Fruit fly (Drosophila melanogaster) whole organism, embryonic: ENCODE data around the gene Fancl.

Experiments used
- Antp ChIP-seq: fragments of 200-800 bp; sonication (Bioruptor generic); optimal IDR thresholded peaks from 3 replicates; lab custom pipeline; 2016; ENCODE audit warnings: missing biosample characterization, missing genetic modification characterization
- Atf3 ChIP-seq: fragments of 200-800 bp; sonication (Bioruptor generic); optimal IDR thresholded peaks from 3 replicates; lab custom pipeline; 2016; ENCODE audit warnings: missing biosample characterization, missing genetic modification characterization
- BEAF-32 ChIP-seq: fragments of 200-800 bp; sonication (Bioruptor generic); optimal IDR thresholded peaks from 3 replicates; lab custom pipeline; 2017; ENCODE audit warnings: missing biosample characterization, missing genetic modification characterization, mild to moderate bottlenecking, moderate library complexity, missing genetic modification reagents
- Bgb ChIP-seq: fragments of 200-800 bp; sonication (Bioruptor generic); IDR thresholded peaks from 2 replicates; pipeline ENCODE4 v1.3.6; 2022; ENCODE audit warnings: missing biosample characterization, missing genetic modification characterization; ENCODE audit not compliant: partially characterized antibody
- CG10321 ChIP-seq: fragments of 200-800 bp; sonication (Bioruptor generic); IDR thresholded peaks from 2 replicates; pipeline ENCODE4 v1.3.6; 2022; ENCODE audit warnings: missing biosample characterization, missing genetic modification characterization
- CG10543 ChIP-seq: fragments of 200-800 bp; sonication (Bioruptor generic); optimal IDR thresholded peaks from 3 replicates; lab custom pipeline; 2017; ENCODE audit warnings: missing biosample characterization, mild to moderate bottlenecking, missing genetic modification characterization, moderate library complexity
- CG12104 ChIP-seq: fragments of 200-800 bp; sonication (Bioruptor generic); optimal IDR thresholded peaks from 3 replicates; lab custom pipeline; 2016; ENCODE audit warnings: missing biosample characterization, missing genetic modification characterization
- CG12659 ChIP-seq: fragments of 200-800 bp; sonication (Bioruptor generic); optimal IDR thresholded peaks from 3 replicates; lab custom pipeline; 2017; ENCODE audit warnings: mild to moderate bottlenecking, missing biosample characterization, missing genetic modification reagents, missing genetic modification characterization
- CG12744 ChIP-seq: fragments of 200-800 bp; sonication (Bioruptor generic); optimal IDR thresholded peaks from 2 replicates; lab custom pipeline; 2016; ENCODE audit warnings: missing biosample characterization, missing genetic modification characterization
- CG13287 ChIP-seq: fragments of 200-800 bp; sonication (Bioruptor generic); IDR thresholded peaks from 2 replicates; pipeline ENCODE4 v1.3.6; 2022; ENCODE audit warnings: missing biosample characterization, missing genetic modification characterization; ENCODE audit not compliant: partially characterized antibody
- CG14050 ChIP-seq: fragments of 200-800 bp; sonication (Bioruptor generic); IDR thresholded peaks from 3 replicates; pipeline ENCODE4 v1.3.6; 2022; ENCODE audit warnings: missing biosample characterization, missing genetic modification characterization
- CG14441 ChIP-seq: fragments of 200-800 bp; sonication (Bioruptor generic); IDR thresholded peaks from 2 replicates; pipeline ENCODE4 v1.3.6; 2022; ENCODE audit warnings: missing biosample characterization, missing genetic modification characterization
- CG1647 ChIP-seq: fragments of 200-800 bp; sonication (Bioruptor generic); optimal IDR thresholded peaks from 3 replicates; lab custom pipeline; 2016; ENCODE audit warnings: missing biosample characterization, missing genetic modification characterization
- CG17612 ChIP-seq: fragments of 200-800 bp; sonication (Bioruptor generic); IDR thresholded peaks from 2 replicates; pipeline ENCODE4 v1.3.6; 2022; ENCODE audit warnings: missing biosample characterization, missing genetic modification characterization
- CG31388 ChIP-seq: fragments of 200-800 bp; sonication (Bioruptor generic); optimal IDR thresholded peaks from 2 replicates; lab custom pipeline; 2016; ENCODE audit warnings: missing biosample characterization, missing genetic modification characterization
- CG3726 ChIP-seq: fragments of 200-800 bp; sonication (Bioruptor generic); IDR thresholded peaks from 3 replicates; pipeline ENCODE4, ENCODE4 v1.3.6; 2022; ENCODE audit warnings: missing biosample characterization, missing genetic modification characterization
- CG4854 ChIP-seq: fragments of 200-800 bp; sonication (Bioruptor generic); optimal IDR thresholded peaks from 2 replicates; lab custom pipeline; 2016; ENCODE audit warnings: missing biosample characterization, missing genetic modification characterization, inconsistent platforms
- CG5180 ChIP-seq: fragments of 200-800 bp; sonication (Bioruptor generic); optimal IDR thresholded peaks from 3 replicates; lab custom pipeline; 2017; ENCODE audit warnings: missing biosample characterization, missing genetic modification characterization, mild to moderate bottlenecking, moderate library complexity, missing genetic modification reagents
- CoRest ChIP-seq: fragments of 200-800 bp; sonication (Bioruptor generic); optimal IDR thresholded peaks from 3 replicates; lab custom pipeline; 2018; ENCODE audit warnings: missing biosample characterization, mild to moderate bottlenecking, missing genetic modification characterization, moderate library complexity
- Deaf1 ChIP-seq: fragments of 200-800 bp; optimal IDR thresholded peaks from 3 replicates; lab custom pipeline; 2019; ENCODE audit warnings: missing biosample characterization, mild to moderate bottlenecking, missing genetic modification characterization, moderate library complexity
- Dip3 ChIP-seq: fragments of 200-800 bp; sonication (Bioruptor generic); optimal IDR thresholded peaks from 3 replicates; lab custom pipeline; 2016; ENCODE audit warnings: missing biosample characterization, missing genetic modification characterization
- Dref ChIP-seq: fragments of 200-800 bp; sonication (Bioruptor generic); IDR thresholded peaks from 2 replicates; pipeline ENCODE4 v1.3.6; 2022; ENCODE audit warnings: missing biosample characterization, missing genetic modification characterization
- Hand ChIP-seq: fragments of 200-800 bp; sonication (Bioruptor generic); optimal IDR thresholded peaks from 2 replicates; lab custom pipeline; 2017; ENCODE audit warnings: mild to moderate bottlenecking, missing biosample characterization, missing genetic modification reagents, missing genetic modification characterization
- Hr39 ChIP-seq: fragments of >200 bp; optimal IDR thresholded peaks from 2 replicates; lab custom pipeline; 2017
- Spps ChIP-seq: fragments of 200-800 bp; sonication (Bioruptor generic); optimal IDR thresholded peaks from 2 replicates; lab custom pipeline; 2018; ENCODE audit warnings: missing biosample characterization, mild to moderate bottlenecking, missing genetic modification characterization
- Vsx1 ChIP-seq: fragments of 200-800 bp; sonication (Bioruptor generic); optimal IDR thresholded peaks from 2 replicates; lab custom pipeline; 2017; ENCODE audit warnings: missing biosample characterization, mild to moderate bottlenecking, missing genetic modification characterization, missing genetic modification reagents
- cad ChIP-seq: fragments of >200 bp; optimal IDR thresholded peaks from 2 replicates; lab custom pipeline; 2017; ENCODE audit warnings: missing biosample characterization, missing genetic modification characterization
- dmrt99B ChIP-seq: fragments of 200-800 bp; sonication (Bioruptor generic); optimal IDR thresholded peaks from 2 replicates; lab custom pipeline; 2018; ENCODE audit warnings: missing biosample characterization, mild to moderate bottlenecking, missing genetic modification characterization, moderate library complexity
- emc ChIP-seq: fragments of 200-800 bp; sonication (Bioruptor generic); optimal IDR thresholded peaks from 2 replicates; lab custom pipeline; 2016; ENCODE audit warnings: missing biosample characterization, missing genetic modification characterization
- fd3F ChIP-seq: fragments of 200-800 bp; sonication (Bioruptor generic); optimal IDR thresholded peaks from 2 replicates; lab custom pipeline; 2018; ENCODE audit warnings: missing biosample characterization, mild to moderate bottlenecking, missing genetic modification characterization, moderate library complexity
- fd64A ChIP-seq: fragments of 200-800 bp; sonication (Bioruptor generic); optimal IDR thresholded peaks from 3 replicates; lab custom pipeline; 2018; ENCODE audit warnings: missing biosample characterization, mild to moderate bottlenecking, missing genetic modification characterization
- grn ChIP-seq: fragments of 200-800 bp; sonication (Bioruptor generic); optimal IDR thresholded peaks from 3 replicates; lab custom pipeline; 2017; ENCODE audit warnings: missing biosample characterization, missing genetic modification characterization
- insv ChIP-seq, 2 experiments: fragments of 200-800 bp; sonication (Bioruptor generic); optimal IDR thresholded peaks; 3 replicates each; lab custom pipeline; 2016 to 2018; ENCODE audit warnings: missing biosample characterization in 2 of 2, missing genetic modification characterization in 2 of 2
- jing ChIP-seq: fragments of 200-800 bp; sonication (Bioruptor generic); optimal IDR thresholded peaks from 2 replicates; lab custom pipeline; 2018; ENCODE audit warnings: missing biosample characterization, mild to moderate bottlenecking, missing genetic modification characterization
- lilli ChIP-seq: fragments of 200-800 bp; sonication (Bioruptor generic); optimal IDR thresholded peaks from 3 replicates; lab custom pipeline; 2016; ENCODE audit warnings: missing biosample characterization, missing genetic modification characterization
- lov ChIP-seq, 2 experiments: fragments of 200-800 bp in 1 of 2; fragments of >200 bp in 1 of 2; sonication (Bioruptor generic) in 1 of 2; IDR thresholded peaks in 1 of 2; optimal IDR thresholded peaks in 1 of 2; 2 replicates in 1 of 2; 3 replicates in 1 of 2; pipeline versions ENCODE4 v1.3.6 to Lab custom; 2017 to 2022; ENCODE audit warnings: missing biosample characterization in 1 of 2, missing genetic modification characterization in 1 of 2
- nerfin-1 ChIP-seq: fragments of 200-800 bp; sonication (Bioruptor generic); optimal IDR thresholded peaks from 3 replicates; lab custom pipeline; 2019; ENCODE audit warnings: missing biosample characterization, mild to moderate bottlenecking, missing genetic modification characterization, moderate library complexity
- odd ChIP-seq: fragments of 200-800 bp; sonication (Bioruptor generic); optimal IDR thresholded peaks from 2 replicates; lab custom pipeline; 2017; ENCODE audit warnings: missing biosample characterization, mild to moderate bottlenecking, missing genetic modification characterization
- schlank ChIP-seq: fragments of 200-800 bp; sonication (Bioruptor generic); optimal IDR thresholded peaks from 2 replicates; lab custom pipeline; 2018; ENCODE audit warnings: missing biosample characterization, mild to moderate bottlenecking, missing genetic modification characterization
- scrt ChIP-seq: fragments of 200-800 bp; sonication (Bioruptor generic); optimal IDR thresholded peaks from 2 replicates; lab custom pipeline; 2018; ENCODE audit warnings: missing biosample characterization, mild to moderate bottlenecking, missing genetic modification characterization, moderate library complexity
- stc ChIP-seq: fragments of 200-800 bp; sonication (Bioruptor generic); IDR thresholded peaks from 2 replicates; pipeline ENCODE4 v1.3.6; 2022; ENCODE audit warnings: missing biosample characterization, missing genetic modification characterization
- sug ChIP-seq: fragments of 200-800 bp; optimal IDR thresholded peaks from 2 replicates; lab custom pipeline; 2019; ENCODE audit warnings: missing biosample characterization, mild to moderate bottlenecking, missing genetic modification characterization, moderate library complexity
- trh ChIP-seq: fragments of 200-800 bp; sonication (Bioruptor generic); optimal IDR thresholded peaks from 2 replicates; lab custom pipeline; 2016; ENCODE audit warnings: missing biosample characterization, missing genetic modification characterization
- ttk ChIP-seq: fragments of 200-800 bp; sonication (Bioruptor generic); IDR thresholded peaks from 2 replicates; pipeline ENCODE4 v2.1.2; 2022; ENCODE audit warnings: missing biosample characterization, missing genetic modification characterization
- unc-4 ChIP-seq: fragments of 200-800 bp; sonication (Bioruptor generic); IDR thresholded peaks from 2 replicates; pipeline ENCODE4 v1.3.6; 2022; ENCODE audit warnings: missing biosample characterization, missing genetic modification characterization; ENCODE audit not compliant: partially characterized antibody
- vnd ChIP-seq: fragments of 200-800 bp; sonication (Bioruptor generic); IDR thresholded peaks from 3 replicates; pipeline ENCODE4 v1.3.6; 2022; ENCODE audit warnings: missing biosample characterization, missing genetic modification characterization; ENCODE audit not compliant: partially characterized antibody
- wek ChIP-seq: fragments of 200-800 bp; sonication (Bioruptor generic); optimal IDR thresholded peaks from 3 replicates; lab custom pipeline; 2018; ENCODE audit warnings: missing biosample characterization, mild to moderate bottlenecking, missing genetic modification characterization, moderate library complexity
- zen2 ChIP-seq: fragments of 200-800 bp; sonication (Bioruptor generic); IDR thresholded peaks from 3 replicates; pipeline ENCODE4 v1.3.6; 2022; ENCODE audit warnings: missing biosample characterization, missing genetic modification characterization; ENCODE audit not compliant: partially characterized antibody

The Fancl gene

DNA sequence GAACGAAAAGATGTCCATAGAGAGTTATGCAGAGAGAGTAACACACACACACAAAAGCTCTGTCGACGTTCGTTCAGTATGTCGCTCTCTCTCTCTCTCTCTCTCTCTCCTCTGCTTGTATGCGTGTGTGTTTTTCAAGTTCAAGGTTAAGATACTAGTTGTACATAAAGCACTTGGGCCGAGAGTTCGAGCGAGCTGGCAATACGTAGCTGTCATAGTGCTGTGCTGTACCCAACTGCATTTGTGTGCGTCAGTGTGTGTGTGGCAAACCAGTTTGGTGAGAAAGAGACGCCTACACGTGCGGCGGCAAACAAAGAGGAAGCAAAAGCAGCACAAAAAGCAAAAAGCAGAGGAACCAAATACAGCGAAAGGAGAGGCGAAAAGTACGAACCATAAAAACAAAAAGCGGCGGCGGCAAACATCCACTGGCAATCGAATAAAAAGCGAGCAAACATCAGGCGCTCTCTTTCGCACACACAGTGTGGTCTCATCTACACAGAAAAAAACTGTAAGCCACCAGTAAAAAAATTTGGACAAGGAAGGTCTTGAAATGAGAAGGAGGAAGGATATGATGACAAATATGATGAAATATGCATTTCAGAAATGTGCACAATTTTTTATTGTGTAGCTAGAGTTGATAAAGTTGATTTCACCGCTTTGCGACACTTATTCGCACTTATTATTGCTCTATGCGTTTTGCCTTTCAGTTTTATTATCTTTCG lies 34.7 kb upstream of the Fancl start (continued):
- TF ChIP-seq zen2 (GFP tag; lab: Robert Waterston, UW), result 0 out of 3 replicates have a peak, but pooled peaks have one; percentile 11
- TF ChIP-seq CG31388, result no peak
- TF ChIP-seq dmrt99B (tag; lab: Kevin White, UChicago), result peak; percentile 68
- TF ChIP-seq CG17612 (GFP tag; lab: Robert Waterston, UW), result 0 out of 2 replicates have a peak, but pooled peaks have one; percentile 32
- TF ChIP-seq lilli (GFP tag; lab: Kevin White, UChicago), result peak; percentile 77
- TF ChIP-seq CG14050 (GFP tag; lab: Robert Waterston, UW), result peak; percentile 39; the same call in 2 of the 3 replicates
- TF ChIP-seq lov (optimal IDR thresholded peaks at IDR 0.05; lab: Kevin White, UChicago), result no peak
- TF ChIP-seq lov (GFP tag; IDR thresholded peaks at IDR 0.05; lab: Robert Waterston, UW), result no peak
- TF ChIP-seq fd64A (GFP tag; lab: Kevin White, UChicago), result no peak
- peak; percentile 46 for TF ChIP-seq sug (tag; lab: Kevin White, UChicago)
- peak; percentile 66 for TF ChIP-seq CoRest (tag; lab: Kevin White, UChicago)
- no peak for TF ChIP-seq grn (GFP tag; lab: Kevin White, UChicago)
- TF ChIP-seq CG12744, result no peak
- no peak for TF ChIP-seq CG5180
- TF ChIP-seq emc (GFP tag; lab: Kevin White, UChicago), result peak; percentile 41
- no peak for TF ChIP-seq BEAF-32 (GFP tag; lab: Kevin White, UChicago)
- TF ChIP-seq nerfin-1 (tag; lab: Kevin White, UChicago), result no peak
- no peak for TF ChIP-seq odd (GFP tag; lab: Kevin White, UChicago)
- TF ChIP-seq cad (GFP tag; lab: Kevin White, UChicago), result no peak
- no peak for TF ChIP-seq Vsx1 (GFP tag; lab: Kevin White, UChicago)
- TF ChIP-seq Spps (tag; lab: Kevin White, UChicago), result no peak
- no peak; the same call in 1 of the 2 replicates for TF ChIP-seq CG13287 (GFP tag; lab: Robert Waterston, UW)
- TF ChIP-seq CG12104 (GFP tag; lab: Kevin White, UChicago), result no peak
- no peak for TF ChIP-seq Hr39 (lab: Kevin White, UChicago)
- TF ChIP-seq Dref (GFP tag; lab: Robert Waterston, UW), result no peak
- no peak for TF ChIP-seq vnd
- TF ChIP-seq jing, result peak; percentile 32
- peak; percentile 38 for TF ChIP-seq trh (GFP tag; lab: Kevin White, UChicago)
- 0 out of 3 replicates have a peak, but pooled peaks have one; percentile 50 for TF ChIP-seq CG3726 (GFP tag; lab: Robert Waterston, UW)
- TF ChIP-seq CG12659 (GFP tag; lab: Kevin White, UChicago), result peak; percentile 51
- TF ChIP-seq schlank (tag; lab: Kevin White, UChicago), result peak; percentile 6
- no peak for TF ChIP-seq CG10543 (GFP tag; lab: Kevin White, UChicago)
- peak; percentile 78 for TF ChIP-seq Dip3 (GFP tag; lab: Kevin White, UChicago)
- TF ChIP-seq ttk, result peak; percentile 62
- peak; percentile 6 for TF ChIP-seq Atf3 (GFP tag; lab: Kevin White, UChicago)
- peak; percentile 24 for TF ChIP-seq scrt (GFP tag; lab: Kevin White, UChicago)
- TF ChIP-seq unc-4 (GFP tag; lab: Robert Waterston, UW), result 0 out of 2 replicates have a peak, but pooled peaks have one; percentile 23
- peak; percentile 38 for TF ChIP-seq CG1647 (GFP tag; lab: Kevin White, UChicago)
- TF ChIP-seq Hand, result peak; percentile 15
- TF ChIP-seq wek (GFP tag; lab: Kevin White, UChicago), result no peak
- TF ChIP-seq CG4854 (GFP tag; lab: Kevin White, UChicago), result peak; percentile 45
- TF ChIP-seq Deaf1 (tag; lab: Kevin White, UChicago), result peak; percentile 43
- no peak for TF ChIP-seq fd3F
- peak; percentile 78 for TF ChIP-seq Antp (GFP tag; lab: Kevin White, UChicago)
- peak; percentile 80 for TF ChIP-seq CG14441 (GFP tag; lab: Robert Waterston, UW)
- peak; percentile 76 for TF ChIP-seq stc (GFP tag; lab: Robert Waterston, UW)
- TF ChIP-seq CG10321, result peak; percentile 94
- TF ChIP-seq insv (GFP tag; optimal IDR thresholded peaks at IDR 0.05; lab: Kevin White, UChicago), result no peak
- TF ChIP-seq Bgb (GFP tag; lab: Robert Waterston, UW), result 0 out of 2 replicates have a peak, but pooled peaks have one; percentile 13
